Fruit fly (Drosophila melanogaster): ENCODE results near the gene FDY.

DNA sequence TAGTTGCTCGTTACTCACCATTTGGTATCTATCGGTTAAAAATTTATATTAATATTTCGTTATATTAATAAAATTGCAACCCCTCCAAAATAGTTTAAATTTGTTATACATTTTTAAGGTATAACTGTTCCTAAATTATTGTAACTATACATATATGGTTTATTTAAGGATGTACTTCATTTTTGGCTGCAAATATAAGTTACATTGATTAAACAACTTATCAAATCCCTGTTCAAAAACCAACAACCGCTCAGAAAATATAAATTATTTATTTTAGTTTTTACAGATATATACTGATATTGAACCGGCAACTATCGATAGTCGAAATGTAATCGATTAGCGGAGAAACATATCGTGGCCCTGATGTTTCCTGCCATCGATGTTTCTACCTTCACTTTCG, at the start of gene FDY:
- TF ChIP-seq CG32121 (GFP tag; IDR thresholded peaks at IDR 0.05) (no peak), CG12605 (GFP tag; IDR thresholded peaks at IDR 0.05) (no peak), EcR (GFP tag; optimal IDR thresholded peaks at IDR 0.05) (no peak), CG13204 (GFP tag; optimal IDR thresholded peaks at IDR 0.05) (no peak), D1 (tag; optimal IDR thresholded peaks at IDR 0.05) (no peak), CG9948 (tag; optimal IDR thresholded peaks at IDR 0.05) (no peak), CG10348 (GFP tag; IDR thresholded peaks at IDR 0.05) (no peak)
